Fruit fly (Drosophila melanogaster) S2 (cell line): ENCODE results near the gene hoe1.

Source experiments
- CG8478 ChIP-seq: fragments of >200 bp; optimal IDR thresholded peaks from 2 replicates; lab custom pipeline; 2018
- CTCF ChIP-seq, 2 experiments: fragments of >200 bp; optimal IDR thresholded peaks; 2 replicates each; lab custom pipeline; 2018

The hoe1 gene

dm6 chr2L:4903838-4904237 is 28.3 kb downstream of the hoe1 start:
- TF ChIP-seq CG8478 (no peak), CTCF (optimal IDR thresholded peaks at IDR 0.05; lab: Kevin White, UChicago) (no peak)

- TF ChIP-seq CG8478 (no peak), CTCF (optimal IDR thresholded peaks at IDR 0.05; lab: Kevin White, UChicago) (no peak)
Observed at dm6 chr2L:4899599-4900559, 32.3 kb downstream of the hoe1 start.

- no peak for TF ChIP-seq CG8478
- TF ChIP-seq CTCF (optimal IDR thresholded peaks at IDR 0.05; lab: Kevin White, UChicago): no peak
Observed at dm6 chr2L:4898165-4898564, 34.0 kb downstream of the hoe1 start.

dm6 chr2L:4896484-4897205 is 35.5 kb downstream of the hoe1 start:
- TF ChIP-seq CG8478 (no peak), CTCF (optimal IDR thresholded peaks at IDR 0.05; lab: Kevin White, UChicago) (no peak)

dm6 chr2L:4895902-4896301 is 36.3 kb downstream of the hoe1 start:
- TF ChIP-seq CTCF (optimal IDR thresholded peaks at IDR 0.05; lab: Kevin White, UChicago): no peak
- TF ChIP-seq CG8478: no peak

dm6 chr2L:4893612-4894011 is 38.6 kb downstream of the hoe1 start:
- no peak for TF ChIP-seq CG8478
- TF ChIP-seq CTCF (optimal IDR thresholded peaks at IDR 0.05; lab: Kevin White, UChicago): no peak

dm6 chr2L:4891914-4892469 is 40.2 kb downstream of the hoe1 start, which contains the start of gene CG3036:
CG3036 (plus strand) TSS chr2L:4892112.
- no peak for TF ChIP-seq CTCF (optimal IDR thresholded peaks at IDR 0.05; lab: Kevin White, UChicago)
- no peak for TF ChIP-seq CG8478

dm6 chr2L:4889451-4890045 is 42.6 kb downstream of the hoe1 start, which contains the start of gene CG15625:
CG15625 (plus strand) TSS chr2L:4889995.
- TF ChIP-seq CTCF (optimal IDR thresholded peaks at IDR 0.05; lab: Kevin White, UChicago) (no peak), CG8478 (no peak)

- TF ChIP-seq CG8478: no peak
Observed at dm6 chr2L:4888541-4888940, 43.6 kb downstream of the hoe1 start.

- TF ChIP-seq CTCF (optimal IDR thresholded peaks at IDR 0.05; lab: Kevin White, UChicago): no peak
- TF ChIP-seq CG8478: no peak
Observed at dm6 chr2L:4887382-4888219, 44.6 kb downstream of the hoe1 start.

dm6 chr2L:4886645-4887044 is 45.5 kb downstream of the hoe1 start:
- TF ChIP-seq CG8478 (no peak), CTCF (optimal IDR thresholded peaks at IDR 0.05; lab: Kevin White, UChicago) (no peak)

- no peak for TF ChIP-seq CTCF (optimal IDR thresholded peaks at IDR 0.05; lab: Kevin White, UChicago)
- no peak for TF ChIP-seq CG8478
Observed at dm6 chr2L:4886132-4886531, 46.1 kb downstream of the hoe1 start.

- no peak for TF ChIP-seq CG8478
- TF ChIP-seq CTCF (optimal IDR thresholded peaks at IDR 0.05; lab: Kevin White, UChicago): no peak
Observed at dm6 chr2L:4883023-4883392, 49.2 kb downstream of the hoe1 start, which contains the start of the genes Cf2 and CG3008. Cf2 (minus strand) TSS chr2L:4883107. CG3008 (plus strand) TSS chr2L:4883298.
